Fruit fly (Drosophila melanogaster) whole organism, wandering third instar larva: ENCODE measurements around the gene CG42323.
A peak's percentile ranks its signal among the peaks of the same experiment; 100 is the strongest.

Source experiments
- Abd-B ChIP-seq: fragments of >200 bp; optimal IDR thresholded peaks from 2 replicates; lab custom pipeline; 2017; ENCODE audit warnings: missing biosample characterization, missing genetic modification characterization
- CG32264 ChIP-seq: fragments of 200-800 bp; sonication (Bioruptor generic); optimal IDR thresholded peaks from 2 replicates; lab custom pipeline; 2016; ENCODE audit warnings: missing biosample characterization, missing genetic modification characterization
- CG9705 ChIP-seq: fragments of 200-800 bp; sonication (Bioruptor generic); optimal IDR thresholded peaks from 2 replicates; lab custom pipeline; 2018; ENCODE audit warnings: missing biosample characterization, mild to moderate bottlenecking, missing genetic modification characterization
- Dif ChIP-seq: fragments of 200-275, 200-300 bp; sonication (Bioruptor generic); optimal IDR thresholded peaks from 2 replicates; lab custom pipeline; 2018; ENCODE audit warnings: missing biosample characterization, missing genetic modification characterization; ENCODE audit not compliant: partially characterized antibody
- HLH106 ChIP-seq: fragments of 200-800 bp; optimal IDR thresholded peaks from 3 replicates; lab custom pipeline; 2019; ENCODE audit warnings: missing biosample characterization, mild to moderate bottlenecking, missing genetic modification characterization, moderate library complexity
- Hnf4 ChIP-seq: fragments of 200-800 bp; sonication (Bioruptor generic); optimal IDR thresholded peaks from 2 replicates; lab custom pipeline; 2016; ENCODE audit warnings: missing biosample characterization, mild to moderate bottlenecking, missing genetic modification characterization
- Hr78 ChIP-seq: fragments of >200 bp; optimal IDR thresholded peaks from 2 replicates; lab custom pipeline; 2017; ENCODE audit warnings: missing biosample characterization, missing genetic modification characterization
- Hr83 ChIP-seq: fragments of 200-300 bp; sonication (Bioruptor generic); optimal IDR thresholded peaks from 2 replicates; lab custom pipeline; 2016; ENCODE audit warnings: missing biosample characterization, mild to moderate bottlenecking, missing genetic modification characterization, moderate library complexity; ENCODE audit not compliant: poor library complexity, severe bottlenecking
- Mio ChIP-seq: sonication (Bioruptor generic); optimal IDR thresholded peaks from 2 replicates; lab custom pipeline; 2016; ENCODE audit warnings: missing biosample characterization, missing genetic modification characterization
- Myc ChIP-seq: fragments of >200 bp; optimal IDR thresholded peaks from 2 replicates; lab custom pipeline; 2017
- N ChIP-seq: fragments of >200 bp; optimal IDR thresholded peaks from 2 replicates; lab custom pipeline; 2018; ENCODE audit warnings: missing biosample characterization, missing external identifiers, missing genetic modification characterization
- Rel ChIP-seq, 2 experiments: fragments of 200-800 bp; sonication (Bioruptor generic) in 1 of 2; optimal IDR thresholded peaks; 2 replicates in 1 of 2; 3 replicates in 1 of 2; lab custom pipeline; 2016 to 2019; ENCODE audit warnings: mild to moderate bottlenecking in 2 of 2, missing biosample characterization in 2 of 2, missing genetic modification characterization in 2 of 2, moderate library complexity in 1 of 2
- Sp1 ChIP-seq: fragments of 200-800 bp; sonication (Bioruptor generic); optimal IDR thresholded peaks from 3 replicates; lab custom pipeline; 2019; ENCODE audit warnings: missing biosample characterization, mild to moderate bottlenecking, missing genetic modification characterization, moderate library complexity
- Vsx2 ChIP-seq: fragments of 200-300, 225-300 bp; sonication (Bioruptor generic); optimal IDR thresholded peaks from 2 replicates; lab custom pipeline; 2018; ENCODE audit warnings: missing biosample characterization, missing genetic modification characterization; ENCODE audit not compliant: partially characterized antibody
- br ChIP-seq: fragments of 200-800 bp; sonication (Bioruptor generic); optimal IDR thresholded peaks from 2 replicates; lab custom pipeline; 2016; ENCODE audit warnings: missing biosample characterization, missing genetic modification characterization
- brk ChIP-seq: fragments of 200-800 bp; sonication (Bioruptor generic); optimal IDR thresholded peaks from 2 replicates; lab custom pipeline; 2016; ENCODE audit warnings: missing biosample characterization, mild to moderate bottlenecking, missing genetic modification characterization
- dl ChIP-seq, 2 experiments: fragments of 175-275, 200-275 bp in 1 of 2; fragments of 200-275 bp in 1 of 2; sonication (Bioruptor generic); optimal IDR thresholded peaks; lab custom pipeline; 2018; ENCODE audit warnings: mild to moderate bottlenecking in 2 of 2, missing biosample characterization in 2 of 2, missing genetic modification characterization in 2 of 2, moderate library complexity in 2 of 2; ENCODE audit not compliant: partially characterized antibody in 2 of 2, insufficient read depth in 1 of 2
- dmrt93B ChIP-seq: fragments of 200-800 bp; sonication (Bioruptor generic); optimal IDR thresholded peaks from 2 replicates; lab custom pipeline; 2018; ENCODE audit warnings: missing biosample characterization, mild to moderate bottlenecking, missing genetic modification characterization
- dsf ChIP-seq: sonication (Bioruptor generic); optimal IDR thresholded peaks from 2 replicates; lab custom pipeline; 2016; ENCODE audit warnings: missing biosample characterization, missing genetic modification characterization, borderline replicate concordance
- ey ChIP-seq: fragments of 200-800 bp; sonication (Bioruptor generic); optimal IDR thresholded peaks from 2 replicates; lab custom pipeline; 2016; ENCODE audit warnings: missing biosample characterization, missing genetic modification characterization
- foxo ChIP-seq, 2 experiments: fragments of 200-800 bp; sonication (Bioruptor generic); optimal IDR thresholded peaks; 2 replicates in 1 of 2; 3 replicates in 1 of 2; lab custom pipeline; 2016 to 2017; ENCODE audit warnings: missing biosample characterization in 2 of 2, missing genetic modification characterization in 2 of 2
- fru ChIP-seq: fragments of 200-800 bp; sonication (Bioruptor generic); optimal IDR thresholded peaks from 3 replicates; lab custom pipeline; 2016; ENCODE audit warnings: missing biosample characterization, mild to moderate bottlenecking, missing genetic modification characterization
- h ChIP-seq: fragments of 200-800 bp; sonication (Bioruptor generic); optimal IDR thresholded peaks from 3 replicates; lab custom pipeline; 2016; ENCODE audit warnings: missing biosample characterization, mild to moderate bottlenecking, missing genetic modification characterization
- jim ChIP-seq: fragments of 175-275, 200-325 bp; sonication (Bioruptor generic); optimal IDR thresholded peaks from 2 replicates; lab custom pipeline; 2016; ENCODE audit warnings: missing biosample characterization, mild to moderate bottlenecking, missing genetic modification characterization
- psq ChIP-seq: fragments of 200-800 bp; sonication (Bioruptor generic); optimal IDR thresholded peaks from 3 replicates; lab custom pipeline; 2017; ENCODE audit warnings: missing biosample characterization, mild to moderate bottlenecking, missing genetic modification characterization, moderate library complexity
- rgr ChIP-seq: fragments of 200-800 bp; sonication (Bioruptor generic); optimal IDR thresholded peaks from 3 replicates; lab custom pipeline; 2016; ENCODE audit warnings: missing biosample characterization, mild to moderate bottlenecking, missing genetic modification characterization
- sage ChIP-seq: fragments of 200-800 bp; sonication (Bioruptor generic); optimal IDR thresholded peaks from 2 replicates; lab custom pipeline; 2016; ENCODE audit warnings: missing biosample characterization, mild to moderate bottlenecking, missing genetic modification characterization
- sv ChIP-seq: fragments of 200-800 bp; sonication (Bioruptor generic); optimal IDR thresholded peaks from 3 replicates; lab custom pipeline; 2016; ENCODE audit warnings: missing biosample characterization, missing genetic modification characterization
- tai ChIP-seq: sonication (Bioruptor generic); optimal IDR thresholded peaks from 2 replicates; lab custom pipeline; 2016; ENCODE audit warnings: missing biosample characterization, missing genetic modification characterization
- usp ChIP-seq: fragments of >200 bp; optimal IDR thresholded peaks from 2 replicates; lab custom pipeline; 2017; ENCODE audit warnings: missing biosample characterization, missing genetic modification characterization
- woc ChIP-seq: sonication (Bioruptor generic); optimal IDR thresholded peaks from 2 replicates; lab custom pipeline; 2016; ENCODE audit warnings: missing biosample characterization, mild to moderate bottlenecking, missing genetic modification characterization

The CG42323 gene

dm6 chrX:18405567-18406059 lies 16.6 kb upstream of the CG42323 start:
- TF ChIP-seq br (GFP tag; lab: Kevin White, UChicago) (no peak), rgr (GFP tag; lab: Kevin White, UChicago) (peak; percentile 5), fru (GFP tag; lab: Kevin White, UChicago) (no peak), ey (peak; percentile 15), sv (peak; percentile 73)

DNA sequence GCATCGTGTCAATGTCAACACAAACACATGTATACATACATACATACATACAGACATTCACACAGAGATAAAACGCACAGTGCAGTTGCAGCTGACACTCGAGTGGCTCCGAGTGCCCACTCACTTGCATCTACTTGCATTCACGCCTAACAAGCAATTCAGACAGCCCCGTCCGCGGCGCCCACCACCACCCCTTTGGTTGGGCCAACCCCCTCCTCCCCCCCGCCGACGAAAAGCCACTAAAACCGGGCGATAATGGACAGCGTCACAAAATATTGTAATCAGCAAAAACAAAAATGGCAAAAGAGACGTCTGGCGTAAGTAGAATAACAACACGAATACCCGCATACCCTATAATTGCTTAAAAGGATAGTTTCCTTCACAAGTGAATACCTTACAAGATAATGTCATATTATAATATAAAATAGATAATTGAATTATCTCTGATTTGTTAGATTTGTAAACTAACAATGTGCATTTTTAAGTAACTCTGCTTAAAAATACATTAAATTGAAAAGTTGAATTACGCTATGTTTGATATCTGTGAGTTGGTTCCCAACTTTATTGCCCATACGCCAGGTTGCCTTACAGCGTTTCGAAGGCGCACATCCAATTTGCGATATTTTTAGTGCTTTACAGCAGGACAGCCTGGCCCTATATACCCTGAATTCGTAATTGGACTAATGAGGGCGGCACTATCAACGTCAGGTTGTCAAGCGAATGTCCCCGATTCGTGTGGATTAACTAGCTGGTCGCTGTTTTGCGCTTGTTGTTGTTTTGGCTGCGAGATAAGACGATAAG lies 15.4 kb upstream of the CG42323 start:
- TF ChIP-seq usp (GFP tag; lab: Kevin White, UChicago) (no peak), Myc (lab: Kevin White, UChicago) (no peak), Hr83 (GFP tag; lab: Kevin White, UChicago) (no peak), Mio (GFP tag; lab: Kevin White, UChicago) (no peak), Hnf4 (GFP tag; lab: Kevin White, UChicago) (no peak), dmrt93B (no peak), Sp1 (no peak), sage (GFP tag; lab: Kevin White, UChicago) (no peak)
- TF ChIP-seq, all 38 proteins: peak for 0

DNA sequence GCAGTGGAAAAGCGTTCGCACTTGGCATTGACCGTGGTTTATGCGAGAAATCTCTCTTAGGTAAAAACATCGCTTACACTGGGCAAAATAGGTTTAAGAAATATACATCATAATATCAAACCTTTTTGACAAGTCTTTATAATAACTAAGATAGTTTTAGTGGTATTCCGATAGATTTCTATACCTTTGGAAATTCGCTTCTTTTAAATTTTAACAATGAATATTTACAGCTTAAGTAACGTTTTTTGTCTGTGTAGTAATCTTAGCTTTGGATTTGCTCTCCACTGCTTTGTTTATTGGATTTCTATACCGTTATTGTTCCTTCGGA lies 14.9 kb upstream of the CG42323 start:
- TF ChIP-seq h (GFP tag; lab: Kevin White, UChicago): peak; percentile 20
- TF ChIP-seq tai (GFP tag; lab: Kevin White, UChicago): no peak
- TF ChIP-seq fru (GFP tag; lab: Kevin White, UChicago): peak; percentile 13
- TF ChIP-seq, all 38 proteins: peak for 2

DNA sequence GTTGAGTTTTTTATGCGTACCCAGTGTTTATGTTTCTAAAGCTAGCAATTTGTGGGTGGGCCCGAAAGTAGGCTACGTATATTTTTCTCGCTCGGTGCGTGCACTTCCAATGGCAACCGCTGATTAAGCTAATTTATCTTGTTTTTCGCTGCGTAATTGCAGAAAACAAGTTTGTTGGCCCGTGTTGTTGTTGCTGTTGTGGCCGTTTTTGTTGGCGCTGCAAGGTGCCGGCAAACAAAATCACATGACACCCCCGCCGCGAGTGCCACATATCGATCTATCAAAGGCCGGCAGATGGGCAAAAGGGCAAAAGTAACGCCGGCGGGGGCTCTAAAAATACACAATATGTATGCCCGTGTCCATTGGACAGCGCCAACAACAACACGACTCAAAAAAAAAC lies 12.8 kb upstream of the CG42323 start:
- TF ChIP-seq N (GFP tag; lab: Kevin White, UChicago) (peak; percentile 6), fru (GFP tag; lab: Kevin White, UChicago) (no peak), Myc (lab: Kevin White, UChicago) (peak; percentile 3), sage (GFP tag; lab: Kevin White, UChicago) (no peak), woc (GFP tag; lab: Kevin White, UChicago) (no peak), Hnf4 (GFP tag; lab: Kevin White, UChicago) (no peak), Hr78 (GFP tag; lab: Kevin White, UChicago) (no peak), dsf (GFP tag; lab: Kevin White, UChicago) (no peak), dl (GFP tag; optimal IDR thresholded peaks at IDR 0.05; lab: Kevin White, UChicago; ENCODE audit: insufficient read depth in 1 of 2, partially characterized antibody in 2 of 2) (no peak), brk (no peak), Sp1 (no peak), Vsx2 (GFP tag; lab: Kevin White, UChicago) (peak; percentile 85), Hr83 (GFP tag; lab: Kevin White, UChicago) (no peak), Rel (GFP tag; optimal IDR thresholded peaks at IDR 0.05; lab: Kevin White, UChicago) (no peak), Rel (tag; optimal IDR thresholded peaks at IDR 0.05; lab: Kevin White, UChicago) (peak; percentile 4)

- TF ChIP-seq Mio (GFP tag; lab: Kevin White, UChicago): no peak
- TF ChIP-seq psq (GFP tag; lab: Kevin White, UChicago): peak; percentile 33
- TF ChIP-seq Vsx2 (GFP tag; lab: Kevin White, UChicago): no peak
Measured at dm6 chrX:18409938-18410337, 12.3 kb upstream of the CG42323 start, which contains the start of gene Nt5b. Gene Nt5b, minus strand, starts transcription at chrX:18410144.

- TF ChIP-seq N (GFP tag; lab: Kevin White, UChicago) (no peak), Vsx2 (GFP tag; lab: Kevin White, UChicago) (no peak), fru (GFP tag; lab: Kevin White, UChicago) (no peak), HLH106 (tag; lab: Kevin White, UChicago) (no peak), Dif (GFP tag; lab: Kevin White, UChicago) (no peak), Rel (GFP tag; optimal IDR thresholded peaks at IDR 0.05; lab: Kevin White, UChicago) (no peak), Rel (tag; optimal IDR thresholded peaks at IDR 0.05; lab: Kevin White, UChicago) (no peak), jim (GFP tag; lab: Kevin White, UChicago) (no peak), CG9705 (no peak), CG32264 (no peak), Hnf4 (GFP tag; lab: Kevin White, UChicago) (no peak), Abd-B (GFP tag; lab: Kevin White, UChicago) (no peak), ey (no peak), foxo (GFP tag; optimal IDR thresholded peaks at IDR 0.05; lab: Kevin White, UChicago) (no peak)
- TF ChIP-seq, all 38 proteins: peak for 0
Measured at dm6 chrX:18415115-18415514, 7.1 kb upstream of the CG42323 start, which contains the start of gene CG15056. Gene CG15056, plus strand, starts transcription at chrX:18415415.
